Fruit fly (Drosophila melanogaster): ENCODE data around the gene CG42327.

- no peak for TF ChIP-seq CG5204 (GFP tag; optimal IDR thresholded peaks at IDR 0.05)
- no peak for TF ChIP-seq ovo (GFP tag; optimal IDR thresholded peaks at IDR 0.05)
- no peak for TF ChIP-seq Mnt (GFP tag; optimal IDR thresholded peaks at IDR 0.05)
- TF ChIP-seq CG12768 (GFP tag; optimal IDR thresholded peaks at IDR 0.05) = no peak
- TF ChIP-seq pad (GFP tag; optimal IDR thresholded peaks at IDR 0.05) = no peak
- TF ChIP-seq Clk (GFP tag; optimal IDR thresholded peaks at IDR 0.05) = no peak
- no peak for TF ChIP-seq Hr96 (GFP tag; optimal IDR thresholded peaks at IDR 0.05)
- TF ChIP-seq cic (GFP tag; optimal IDR thresholded peaks at IDR 0.05) = no peak
- TF ChIP-seq CG7045 (GFP tag; optimal IDR thresholded peaks at IDR 0.05) = no peak
- TF ChIP-seq Crg-1 (GFP tag; optimal IDR thresholded peaks at IDR 0.05) = no peak
- no peak for TF ChIP-seq toe (GFP tag; optimal IDR thresholded peaks at IDR 0.05)
Measured at dm6 chr3R:11614507-11614906, 41.4 kb upstream of the CG42327 start.

Measured in whole organism, adult.